Worm (Caenorhabditis elegans): ENCODE measurements around the gene abcf-2.

abcf-2 gene

DNA sequence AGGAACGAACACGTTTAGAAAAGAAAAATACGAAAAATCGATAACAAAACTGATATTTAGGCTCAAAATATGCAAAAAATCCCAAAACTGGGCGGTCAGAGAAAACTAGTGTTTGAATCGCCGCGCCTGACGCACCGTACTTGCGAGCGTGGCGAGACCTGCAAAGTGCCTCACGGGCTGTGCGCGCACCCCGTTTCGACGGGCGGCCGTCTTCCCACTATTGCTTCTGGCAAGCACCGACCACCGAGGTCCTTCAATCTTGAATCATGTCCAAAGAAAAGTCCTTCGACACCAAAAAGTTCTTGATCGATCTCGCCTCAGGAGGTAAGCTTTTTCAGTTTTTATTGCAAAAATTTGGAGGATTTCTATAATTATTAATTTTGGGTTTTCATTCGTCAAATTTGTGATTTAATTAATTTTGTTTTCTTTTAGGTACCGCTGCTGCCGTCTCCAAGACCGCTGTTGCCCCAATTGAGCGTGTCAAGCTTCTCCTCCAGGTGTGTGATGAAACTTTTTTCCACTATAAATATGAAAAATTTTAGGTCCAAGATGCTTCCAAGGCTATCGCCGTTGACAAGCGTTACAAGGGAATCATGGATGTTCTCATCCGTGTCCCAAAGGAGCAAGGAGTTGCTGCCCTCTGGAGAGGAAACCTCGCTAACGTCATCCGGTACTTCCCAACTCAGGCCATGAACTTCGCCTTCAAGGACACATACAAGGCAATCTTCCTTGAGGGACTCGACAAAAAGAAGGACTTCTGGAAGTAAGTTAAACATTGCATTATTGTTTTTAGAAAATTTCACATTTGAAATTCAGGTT lies 1.1 kb upstream of the abcf-2 start, which contains the start of gene ant-1.1 (continued):
- TF ChIP-seq daf-12 (tag; optimal IDR thresholded peaks at IDR 0.05) = no peak
- TF ChIP-seq lin-15B (tag; optimal IDR thresholded peaks at IDR 0.05) = peak; percentile 98
- peak; percentile 5 for TF ChIP-seq fkh-10 (GFP tag; optimal IDR thresholded peaks at IDR 0.05)
- peak; percentile 87 for TF ChIP-seq pha-4 (tag; optimal IDR thresholded peaks at IDR 0.05)
- no peak for TF ChIP-seq nhr-28 (tag; optimal IDR thresholded peaks at IDR 0.05)
- no peak for TF ChIP-seq nhr-237 (tag; optimal IDR thresholded peaks at IDR 0.05)
- peak; percentile 78 for TF ChIP-seq egl-27 (tag; optimal IDR thresholded peaks at IDR 0.05)
- TF ChIP-seq sea-2 (GFP tag; optimal IDR thresholded peaks at IDR 0.05) = no peak
- peak; percentile 59 for TF ChIP-seq nhr-11 (tag; optimal IDR thresholded peaks at IDR 0.05)
- TF ChIP-seq nhr-12 (tag; optimal IDR thresholded peaks at IDR 0.05) = no peak
- TF ChIP-seq hmg-11 (tag; optimal IDR thresholded peaks at IDR 0.05) = peak; percentile 71

DNA sequence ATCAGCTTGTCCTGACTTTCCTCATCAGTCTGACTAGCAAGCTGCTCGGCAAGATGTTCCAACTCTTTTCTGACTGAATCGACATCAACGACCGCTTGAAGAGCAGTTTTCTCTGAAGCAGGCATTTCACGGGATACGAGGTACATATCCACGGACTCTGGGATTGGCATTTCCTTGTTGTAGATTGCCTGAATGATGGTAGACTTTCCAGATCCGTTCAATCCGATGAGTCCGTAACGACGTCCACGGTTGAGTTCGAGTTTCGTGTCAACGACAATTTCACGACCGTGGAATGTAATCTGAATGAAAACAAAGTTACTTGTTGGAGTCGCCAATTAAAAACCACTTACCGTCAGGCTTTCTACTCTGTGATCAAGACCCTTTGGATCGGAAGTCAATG lies 503 bp downstream of the abcf-2 start:
- TF ChIP-seq ceh-82 (tag; optimal IDR thresholded peaks at IDR 0.05) (no peak), snpc-4 (tag; optimal IDR thresholded peaks at IDR 0.05) (no peak), egl-5 (tag; optimal IDR thresholded peaks at IDR 0.05) (no peak), ceh-16 (tag; optimal IDR thresholded peaks at IDR 0.05) (no peak)

DNA sequence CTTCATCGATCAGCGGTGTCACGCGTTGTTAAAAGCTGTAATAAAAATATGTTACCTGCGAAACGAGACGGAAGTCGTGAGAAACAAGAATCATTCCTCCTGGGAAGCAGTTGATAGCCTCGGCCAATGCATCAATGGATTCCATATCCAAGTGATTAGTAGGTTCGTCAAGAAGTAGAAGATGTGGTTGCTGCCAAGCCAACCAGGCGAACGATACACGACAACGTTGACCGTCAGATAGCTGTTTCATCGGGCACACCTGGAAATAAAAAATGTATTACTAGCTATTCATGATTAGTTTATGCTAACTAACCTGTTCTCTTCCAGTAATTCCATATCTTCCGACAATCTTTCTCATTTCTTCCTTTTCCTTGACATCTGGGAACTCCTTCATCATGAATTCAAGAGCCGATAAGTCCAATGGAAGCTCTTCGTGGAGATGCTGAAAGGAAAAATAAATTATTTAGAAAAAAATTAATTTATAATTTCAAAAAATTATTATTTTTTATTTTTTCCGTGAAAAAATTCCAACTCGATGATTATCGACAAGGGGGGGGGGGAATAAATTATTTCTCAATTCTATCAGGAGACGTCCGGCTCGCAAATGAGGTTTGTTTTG lies 3.0 kb downstream of the abcf-2 start, which contains the start of gene tag-164:
Gene tag-164 (plus strand): TSS at position 569 of the 619 bp plus-strand sequence.
- no peak for TF ChIP-seq ztf-11 (tag; optimal IDR thresholded peaks at IDR 0.05)
- TF ChIP-seq nhr-76 (tag; optimal IDR thresholded peaks at IDR 0.05) = no peak
- no peak for TF ChIP-seq unc-39 (tag; optimal IDR thresholded peaks at IDR 0.05)
- TF ChIP-seq lin-39 (tag; optimal IDR thresholded peaks at IDR 0.05) = no peak
- TF ChIP-seq ceh-9 (tag; optimal IDR thresholded peaks at IDR 0.05) = no peak

DNA sequence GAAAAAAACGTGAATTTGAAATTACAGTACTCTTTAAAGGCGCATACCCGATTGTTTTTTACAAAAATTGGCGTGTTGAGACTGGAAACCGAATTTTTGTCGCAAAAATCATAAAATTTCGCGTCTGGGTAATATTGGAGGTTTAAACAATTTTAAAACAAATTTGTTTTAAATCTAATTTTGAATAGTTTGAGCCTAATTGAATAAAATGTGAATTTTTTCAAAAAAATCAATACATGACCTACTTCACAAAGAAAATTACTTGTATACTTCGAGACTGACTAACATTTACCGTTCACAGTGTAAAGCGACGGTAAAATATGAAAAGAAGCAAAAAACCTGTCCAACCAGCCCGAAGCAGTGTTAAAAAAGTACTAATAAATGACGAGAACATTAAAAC lies 4.7 kb downstream of the abcf-2 start:
- TF ChIP-seq ama-1 (optimal IDR thresholded peaks at IDR 0.05) (peak; percentile 7), nhr-23 (tag; optimal IDR thresholded peaks at IDR 0.05) (peak; percentile 5), ceh-28 (tag; optimal IDR thresholded peaks at IDR 0.05) (peak; percentile 58), fkh-2 (tag; optimal IDR thresholded peaks at IDR 0.05) (no peak), ceh-82 (tag; optimal IDR thresholded peaks at IDR 0.05) (no peak)

DNA sequence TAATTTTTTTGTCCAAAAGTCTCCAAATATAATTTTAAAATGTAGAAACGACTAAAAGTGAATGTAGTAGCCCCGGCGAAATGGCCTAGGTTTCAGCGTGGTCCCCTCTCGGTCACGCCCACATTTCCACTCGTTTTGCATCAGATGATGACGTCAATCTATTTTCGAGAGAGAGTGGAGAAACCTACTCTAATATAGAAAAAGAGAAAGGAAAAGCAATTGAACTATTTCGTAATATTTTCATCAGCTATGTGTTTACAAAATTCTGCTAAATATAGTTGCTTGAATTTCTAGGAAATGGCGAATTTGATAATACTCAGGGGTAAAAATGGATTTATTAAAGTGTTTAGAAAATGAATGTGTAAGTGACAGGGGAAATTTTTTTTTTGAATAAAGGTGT lies 6.2 kb downstream of the abcf-2 start:
- no peak for TF ChIP-seq nhr-77 (tag; optimal IDR thresholded peaks at IDR 0.05)
- no peak for TF ChIP-seq unc-39 (tag; optimal IDR thresholded peaks at IDR 0.05)
- TF ChIP-seq mml-1 (tag; optimal IDR thresholded peaks at IDR 0.05) = no peak
- TF ChIP-seq nhr-28 (tag; optimal IDR thresholded peaks at IDR 0.05) = no peak
- TF ChIP-seq zag-1 (tag; optimal IDR thresholded peaks at IDR 0.05) = no peak
- TF ChIP-seq nhr-23 (tag; optimal IDR thresholded peaks at IDR 0.05) = no peak
- no peak for TF ChIP-seq nhr-237 (tag; optimal IDR thresholded peaks at IDR 0.05)
- no peak for TF ChIP-seq nhr-43 (tag; optimal IDR thresholded peaks at IDR 0.05; ENCODE audit: poor library complexity, severe bottlenecking)
- TF ChIP-seq mdl-1 (tag; optimal IDR thresholded peaks at IDR 0.05) = no peak
- no peak for TF ChIP-seq pqm-1 (tag; optimal IDR thresholded peaks at IDR 0.05)
- no peak for TF ChIP-seq egl-27 (tag; optimal IDR thresholded peaks at IDR 0.05)
- peak; percentile 34 for TF ChIP-seq fkh-10 (GFP tag; optimal IDR thresholded peaks at IDR 0.05)
- peak; percentile 0 for TF ChIP-seq lin-39 (tag; optimal IDR thresholded peaks at IDR 0.05)
- peak; percentile 3 for TF ChIP-seq hmg-11 (tag; optimal IDR thresholded peaks at IDR 0.05)
- no peak for TF ChIP-seq nhr-67 (tag; optimal IDR thresholded peaks at IDR 0.05)
- peak; percentile 47 for TF ChIP-seq lin-15B (tag; optimal IDR thresholded peaks at IDR 0.05)
- no peak for TF ChIP-seq ztf-4 (tag; optimal IDR thresholded peaks at IDR 0.05)
- TF ChIP-seq nfya-1 (tag; optimal IDR thresholded peaks at IDR 0.05; ENCODE audit: insufficient read depth) = peak; percentile 51
- no peak for TF ChIP-seq fos-1 (tag; optimal IDR thresholded peaks at IDR 0.05)
- TF ChIP-seq pha-4 (tag; optimal IDR thresholded peaks at IDR 0.05) = peak; percentile 47
- no peak for TF ChIP-seq ceh-28 (tag; optimal IDR thresholded peaks at IDR 0.05)
- TF ChIP-seq ceh-9 (tag; optimal IDR thresholded peaks at IDR 0.05) = no peak

All from whole organism, L3 larva.